Worm (Caenorhabditis elegans): Measurements from ENCODE around the gene cah-3.
"Not testable (repeated sequence)": the region's sequence is repeated elsewhere in the genome, so short reads cannot be mapped to it uniquely, and the experiment has no call there.

- not testable (repeated sequence) for TF ChIP-seq ama-1 (optimal IDR thresholded peaks at IDR 0.05); lin-11 (tag; optimal IDR thresholded peaks at IDR 0.05); mab-5 (tag; optimal IDR thresholded peaks at IDR 0.05); elt-3 (tag; optimal IDR thresholded peaks at IDR 0.05); skn-1 (tag; optimal IDR thresholded peaks at IDR 0.05); lin-39 (tag; optimal IDR thresholded peaks at IDR 0.05)
Observed at ce11 chrX:16515265-16515664, 28.0 kb downstream of the cah-3 start, which contains the start of gene T25D1.2.
